Worm (Caenorhabditis elegans) whole organism, mixed stage, embryonic: ENCODE results near the gene sri-24.

Experiments used
- bed-3 ChIP-seq: fragments of 200-800 bp; sonication (Bioruptor generic); optimal IDR thresholded peaks from 3 replicates; lab custom pipeline; 2018; ENCODE audit warnings: mild to moderate bottlenecking, missing genetic modification characterization, moderate library complexity, missing compliant biosample characterization
- blmp-1 ChIP-seq: fragments of 150-350 bp; optimal IDR thresholded peaks from 2 replicates; lab custom pipeline; 2014; ENCODE audit warnings: missing biosample characterization, missing genetic modification characterization
- ceh-39 ChIP-seq: fragments of 150-350 bp; optimal IDR thresholded peaks from 2 replicates; lab custom pipeline; 2014; ENCODE audit warnings: missing biosample characterization, missing genetic modification characterization
- ceh-43 ChIP-seq: fragments of 200-800 bp; sonication (Bioruptor generic); optimal IDR thresholded peaks from 2 replicates; lab custom pipeline; 2018; ENCODE audit warnings: mild to moderate bottlenecking, missing genetic modification characterization, moderate library complexity, missing compliant biosample characterization
- ceh-83 ChIP-seq: fragments of 200-800 bp; sonication (Bioruptor generic); optimal IDR thresholded peaks from 2 replicates; lab custom pipeline; 2018; ENCODE audit warnings: mild to moderate bottlenecking, missing genetic modification characterization, missing compliant biosample characterization
- ces-1 ChIP-seq: fragments of 150-350 bp; optimal IDR thresholded peaks from 2 replicates; lab custom pipeline; 2014; ENCODE audit warnings: missing biosample characterization, missing genetic modification reagents, missing genetic modification characterization
- cnd-1 ChIP-seq: fragments of 200-800 bp; sonication (Bioruptor generic); optimal IDR thresholded peaks from 2 replicates; lab custom pipeline; 2018; ENCODE audit warnings: mild to moderate bottlenecking, missing genetic modification characterization, missing compliant biosample characterization
- drap-1 ChIP-seq: fragments of 200-800 bp; sonication (Bioruptor generic); optimal IDR thresholded peaks from 3 replicates; lab custom pipeline; 2018; ENCODE audit warnings: mild to moderate bottlenecking, missing genetic modification characterization, missing compliant biosample characterization
- elt-1 ChIP-seq: sonication (generic microtip); optimal IDR thresholded peaks from 2 replicates; lab custom pipeline; 2017; ENCODE audit warnings: missing genetic modification characterization, mild to moderate bottlenecking, missing compliant biosample characterization, antibody characterized with exemption, moderate library complexity, borderline replicate concordance; ENCODE audit not compliant: insufficient read depth
- flh-1 ChIP-seq: fragments of 200-800 bp; sonication (Bioruptor generic); optimal IDR thresholded peaks from 2 replicates; lab custom pipeline; 2018; ENCODE audit warnings: mild to moderate bottlenecking, missing genetic modification characterization, moderate library complexity, missing compliant biosample characterization
- ham-2 ChIP-seq: fragments of 200-800 bp; sonication (Bioruptor generic); optimal IDR thresholded peaks from 2 replicates; lab custom pipeline; 2018; ENCODE audit warnings: mild to moderate bottlenecking, missing genetic modification characterization, missing compliant biosample characterization
- hlh-1 ChIP-seq: fragments of 150-350 bp; optimal IDR thresholded peaks from 2 replicates; lab custom pipeline; 2014; ENCODE audit warnings: missing biosample characterization, missing genetic modification reagents, missing genetic modification characterization
- lin-13 ChIP-seq: fragments of 150-350 bp; optimal IDR thresholded peaks from 2 replicates; lab custom pipeline; 2014; ENCODE audit warnings: missing biosample characterization, missing genetic modification characterization
- lin-32 ChIP-seq: fragments of 200-800 bp; sonication (Bioruptor generic); optimal IDR thresholded peaks from 2 replicates; lab custom pipeline; 2018; ENCODE audit warnings: mild to moderate bottlenecking, missing genetic modification characterization, missing compliant biosample characterization
- lsy-2 ChIP-seq: fragments of 150-350 bp; optimal IDR thresholded peaks from 2 replicates; lab custom pipeline; 2014; ENCODE audit warnings: missing biosample characterization, missing genetic modification characterization
- mab-5 ChIP-seq: fragments of 150-350 bp; optimal IDR thresholded peaks from 2 replicates; lab custom pipeline; 2014; ENCODE audit warnings: missing biosample characterization, missing genetic modification characterization
- mep-1 ChIP-seq: fragments of 150-350 bp; optimal IDR thresholded peaks from 2 replicates; lab custom pipeline; 2017; ENCODE audit warnings: missing biosample characterization, missing genetic modification reagents, missing genetic modification characterization, inconsistent platforms
- mls-2 ChIP-seq: sonication (generic microtip); optimal IDR thresholded peaks from 2 replicates; lab custom pipeline; 2016; ENCODE audit warnings: mild to moderate bottlenecking, missing genetic modification characterization, moderate library complexity, missing compliant biosample characterization
- nhr-12 ChIP-seq: fragments of 150-350 bp; optimal IDR thresholded peaks from 2 replicates; lab custom pipeline; 2014; ENCODE audit warnings: missing biosample characterization, missing genetic modification characterization
- nhr-2 ChIP-seq: fragments of 150-350 bp; optimal IDR thresholded peaks from 2 replicates; lab custom pipeline; 2014; ENCODE audit warnings: missing biosample characterization, missing genetic modification characterization
- nhr-237 ChIP-seq: fragments of 150-350 bp; optimal IDR thresholded peaks from 2 replicates; lab custom pipeline; 2014; ENCODE audit warnings: missing biosample characterization, missing genetic modification characterization
- nhr-28 ChIP-seq: fragments of 150-350 bp; optimal IDR thresholded peaks from 2 replicates; lab custom pipeline; 2014; ENCODE audit warnings: missing biosample characterization, missing genetic modification characterization
- nhr-76 ChIP-seq: sonication (generic microtip); optimal IDR thresholded peaks from 2 replicates; lab custom pipeline; 2017; ENCODE audit warnings: missing biosample characterization, missing genetic modification characterization
- pha-4 ChIP-seq: fragments of 150-350 bp; optimal IDR thresholded peaks from 2 replicates; lab custom pipeline; 2018; ENCODE audit warnings: missing biosample characterization, missing genetic modification reagents, missing genetic modification characterization
- sem-2 ChIP-seq: fragments of 200-800 bp; sonication (Bioruptor generic); optimal IDR thresholded peaks from 2 replicates; lab custom pipeline; 2018; ENCODE audit warnings: mild to moderate bottlenecking, missing genetic modification characterization, missing compliant biosample characterization
- snpc-4 ChIP-seq: fragments of 150-350 bp; optimal IDR thresholded peaks from 2 replicates; lab custom pipeline; 2014; ENCODE audit warnings: missing biosample characterization, missing genetic modification characterization
- sptf-1 ChIP-seq: sonication (generic microtip); optimal IDR thresholded peaks from 2 replicates; lab custom pipeline; 2017; ENCODE audit warnings: mild to moderate bottlenecking, missing genetic modification characterization, moderate library complexity, missing compliant biosample characterization
- tbx-8 ChIP-seq: fragments of 200-800 bp; sonication (Bioruptor generic); optimal IDR thresholded peaks from 2 replicates; lab custom pipeline; 2018; ENCODE audit warnings: mild to moderate bottlenecking, missing genetic modification characterization, moderate library complexity, missing compliant biosample characterization
- unc-120 ChIP-seq: sonication (generic microtip); optimal IDR thresholded peaks from 2 replicates; lab custom pipeline; 2017; ENCODE audit warnings: missing genetic modification characterization, missing compliant biosample characterization; ENCODE audit not compliant: poor library complexity, severe bottlenecking
- unc-39 ChIP-seq: fragments of 150-350 bp; optimal IDR thresholded peaks from 2 replicates; lab custom pipeline; 2014; ENCODE audit warnings: missing biosample characterization, missing genetic modification characterization
- zip-8 ChIP-seq: fragments of 150-350 bp; optimal IDR thresholded peaks from 2 replicates; lab custom pipeline; 2014; ENCODE audit warnings: missing biosample characterization, missing genetic modification characterization

sri-24 gene

DNA sequence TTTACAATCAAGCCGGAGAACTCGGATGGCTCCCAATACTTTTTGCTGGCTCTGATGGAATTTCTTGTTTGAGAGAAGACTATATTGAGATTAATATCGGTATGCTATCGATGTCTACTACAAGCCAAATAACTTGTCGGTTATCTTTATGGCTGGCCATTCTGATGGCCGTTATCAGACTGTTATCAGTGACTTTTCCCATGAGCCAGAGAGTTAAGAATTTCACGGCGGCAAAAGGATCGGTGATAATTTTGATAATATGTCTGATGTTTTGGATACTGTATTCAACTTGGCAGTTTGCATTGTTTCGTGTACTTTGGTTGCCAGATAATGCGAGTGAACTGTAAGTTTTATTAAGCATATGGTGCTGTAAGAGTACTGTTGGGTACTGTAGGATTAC is 14.2 kb downstream of the sri-24 start:
- TF ChIP-seq zip-8 (tag; lab: Kevin White, UChicago) (no peak), unc-39 (tag; lab: Kevin White, UChicago) (no peak), nhr-28 (no peak), ceh-39 (tag; lab: Kevin White, UChicago) (no peak), nhr-76 (tag; lab: Kevin White, UChicago) (no peak), unc-120 (tag; lab: Kevin White, UChicago) (no peak), mep-1 (tag; lab: Kevin White, UChicago) (no peak), nhr-237 (tag; lab: Kevin White, UChicago) (no peak), mab-5 (tag; lab: Kevin White, UChicago) (no peak)

DNA sequence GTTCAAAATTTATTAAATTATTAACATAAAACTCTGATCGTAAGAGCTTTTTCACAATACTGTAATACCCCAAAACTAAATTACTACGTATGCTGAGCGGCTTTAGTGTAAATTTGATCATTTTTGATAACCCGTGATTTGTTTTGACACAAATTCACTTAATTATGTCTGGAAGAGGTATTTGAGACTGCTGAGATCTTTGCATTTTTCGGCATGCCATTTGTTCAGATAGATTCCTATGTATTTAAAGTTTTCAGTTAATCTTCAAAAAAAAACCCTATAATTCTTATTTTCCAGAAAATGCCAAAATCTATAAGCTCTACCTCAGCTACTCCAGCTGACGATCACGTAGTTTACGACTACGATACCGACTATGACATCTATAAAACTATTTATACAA is 18.3 kb downstream of the sri-24 start, which contains the start of gene srw-15:
srw-15 (plus strand) TSS at position 301 of the 400 bp plus-strand sequence.
- TF ChIP-seq lsy-2 (tag; lab: Kevin White, UChicago) (no peak), mep-1 (tag; lab: Kevin White, UChicago) (no peak), snpc-4 (no peak), nhr-76 (tag; lab: Kevin White, UChicago) (no peak), lin-32 (no peak), nhr-2 (tag; lab: Kevin White, UChicago) (no peak), blmp-1 (tag; lab: Kevin White, UChicago) (no peak), hlh-1 (tag; lab: Kevin White, UChicago) (no peak), mls-2 (no peak), sptf-1 (tag; lab: Kevin White, UChicago) (no peak), unc-39 (tag; lab: Kevin White, UChicago) (no peak), pha-4 (tag; lab: Kevin White, UChicago) (no peak), flh-1 (GFP tag; lab: Kevin White, UChicago) (no peak), lin-13 (no peak), elt-1 (tag; lab: Kevin White, UChicago) (no peak), drap-1 (no peak), ces-1 (GFP tag; lab: Kevin White, UChicago) (no peak)
- TF ChIP-seq, all 35 proteins: peak for 0

DNA sequence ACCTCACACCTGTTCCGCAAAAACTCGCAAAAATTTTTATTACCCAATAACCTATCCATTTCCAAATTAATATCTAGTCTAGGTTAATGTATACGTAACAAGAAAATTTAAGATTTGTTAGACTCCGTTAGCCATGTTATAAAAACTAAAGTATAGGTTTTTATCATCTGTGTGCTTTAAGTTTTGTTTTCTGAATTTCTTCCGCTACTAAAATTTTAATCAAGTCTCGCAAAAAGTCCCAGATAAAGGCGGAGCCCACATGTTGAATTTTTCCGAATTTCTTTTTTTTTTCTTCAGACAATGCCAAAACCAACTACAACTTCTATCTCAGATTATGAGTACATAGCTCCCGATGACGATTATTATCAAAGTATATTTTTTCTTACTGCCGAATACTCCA is 20.2 kb downstream of the sri-24 start, which contains the start of gene srw-13:
srw-13 (plus strand) TSS at position 301 of the 400 bp plus-strand sequence.
- TF ChIP-seq pha-4 (tag; lab: Kevin White, UChicago), result no peak
- TF ChIP-seq sem-2, result no peak
- TF ChIP-seq nhr-28, result no peak
- no peak for TF ChIP-seq ceh-83 (GFP tag; lab: Kevin White, UChicago)
- TF ChIP-seq ceh-39 (tag; lab: Kevin White, UChicago), result no peak
- no peak for TF ChIP-seq blmp-1 (tag; lab: Kevin White, UChicago)
- TF ChIP-seq mab-5 (tag; lab: Kevin White, UChicago), result no peak

DNA sequence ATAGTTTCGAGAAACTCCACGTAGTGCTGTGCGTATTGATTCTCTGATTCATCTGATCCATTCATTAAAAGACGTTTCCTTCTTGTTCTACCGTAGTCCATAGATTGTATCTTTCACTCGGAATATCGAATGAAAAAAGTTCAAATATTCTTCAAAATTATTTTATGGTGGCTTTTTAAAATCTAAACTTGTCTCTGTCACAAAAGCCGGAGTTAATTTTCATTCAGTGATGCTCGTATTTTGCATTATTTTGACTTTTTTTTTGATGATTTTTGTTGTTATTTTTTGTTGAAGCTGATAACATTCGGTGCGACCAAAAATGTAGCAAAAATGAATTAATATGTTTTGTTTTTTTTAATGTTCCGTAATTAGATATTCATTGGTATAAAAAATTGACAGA is 23.7 kb downstream of the sri-24 start, which contains the start of gene nhr-164:
nhr-164 (minus strand) TSS at position 101 of the 400 bp plus-strand sequence.
- TF ChIP-seq zip-8 (tag; lab: Kevin White, UChicago) (no peak), mls-2 (no peak), blmp-1 (tag; lab: Kevin White, UChicago) (no peak), lin-32 (no peak), mab-5 (tag; lab: Kevin White, UChicago) (no peak)
- TF ChIP-seq, all 35 proteins: peak for 0

DNA sequence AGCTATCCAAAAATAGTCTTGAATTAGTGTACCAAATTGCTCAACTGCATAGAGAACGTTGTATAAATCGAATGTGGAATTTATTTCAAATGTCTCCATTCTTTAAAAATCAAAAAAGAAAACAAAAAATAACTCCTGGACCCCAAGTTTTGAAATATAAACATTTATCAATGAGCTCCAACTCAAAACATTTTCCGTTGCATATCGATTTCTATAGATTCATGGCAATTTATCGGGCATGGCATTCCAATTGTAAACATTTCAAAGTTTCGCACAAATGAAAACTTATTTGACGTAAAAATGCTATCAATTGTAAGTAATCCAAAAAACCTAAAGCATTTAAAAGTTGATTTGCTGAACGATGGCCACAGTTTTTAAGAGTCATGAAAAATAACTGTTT is 26.6 kb downstream of the sri-24 start, which contains the start of gene srw-12:
srw-12 (minus strand) TSS at position 101 of the 400 bp plus-strand sequence.
- no peak for TF ChIP-seq pha-4 (tag; lab: Kevin White, UChicago)
- no peak for TF ChIP-seq mab-5 (tag; lab: Kevin White, UChicago)
- TF ChIP-seq nhr-12 (tag; lab: Kevin White, UChicago), result no peak
- no peak for TF ChIP-seq lin-13
- no peak for TF ChIP-seq cnd-1 (tag; lab: Kevin White, UChicago)
- TF ChIP-seq lsy-2 (tag; lab: Kevin White, UChicago), result no peak
- no peak for TF ChIP-seq tbx-8 (GFP tag; lab: Kevin White, UChicago)
- TF ChIP-seq drap-1, result no peak
- no peak for TF ChIP-seq nhr-237 (tag; lab: Kevin White, UChicago)
- no peak for TF ChIP-seq bed-3 (GFP tag; lab: Kevin White, UChicago)
- no peak for TF ChIP-seq lin-32
- no peak for TF ChIP-seq zip-8 (tag; lab: Kevin White, UChicago)
- TF ChIP-seq snpc-4, result no peak
- no peak for TF ChIP-seq sptf-1 (tag; lab: Kevin White, UChicago)
- TF ChIP-seq ham-2 (GFP tag; lab: Kevin White, UChicago), result no peak
- no peak for TF ChIP-seq ceh-43 (GFP tag; lab: Kevin White, UChicago)
